Worm (Caenorhabditis elegans) whole organism, mixed stage, embryonic: ENCODE measurements around the gene osta-3.

ENCODE experiments used
- blmp-1 ChIP-seq: fragments of 150-350 bp; optimal IDR thresholded peaks from 2 replicates; lab custom pipeline; 2014; ENCODE audit warnings: missing biosample characterization, missing genetic modification characterization
- elt-3 ChIP-seq: fragments of 150-350 bp; optimal IDR thresholded peaks from 2 replicates; lab custom pipeline; 2014; ENCODE audit warnings: missing biosample characterization, missing genetic modification characterization
- lin-13 ChIP-seq: fragments of 150-350 bp; optimal IDR thresholded peaks from 2 replicates; lab custom pipeline; 2014; ENCODE audit warnings: missing biosample characterization, missing genetic modification characterization
- lsy-2 ChIP-seq: fragments of 150-350 bp; optimal IDR thresholded peaks from 2 replicates; lab custom pipeline; 2014; ENCODE audit warnings: missing biosample characterization, missing genetic modification characterization
- mab-5 ChIP-seq: fragments of 150-350 bp; optimal IDR thresholded peaks from 2 replicates; lab custom pipeline; 2014; ENCODE audit warnings: missing biosample characterization, missing genetic modification characterization
- nhr-12 ChIP-seq: fragments of 150-350 bp; optimal IDR thresholded peaks from 2 replicates; lab custom pipeline; 2014; ENCODE audit warnings: missing biosample characterization, missing genetic modification characterization
- nhr-237 ChIP-seq: fragments of 150-350 bp; optimal IDR thresholded peaks from 2 replicates; lab custom pipeline; 2014; ENCODE audit warnings: missing biosample characterization, missing genetic modification characterization
- nhr-76 ChIP-seq: sonication (generic microtip); optimal IDR thresholded peaks from 2 replicates; lab custom pipeline; 2017; ENCODE audit warnings: missing biosample characterization, missing genetic modification characterization
- sem-2 ChIP-seq: fragments of 200-800 bp; sonication (Bioruptor generic); optimal IDR thresholded peaks from 2 replicates; lab custom pipeline; 2018; ENCODE audit warnings: mild to moderate bottlenecking, missing genetic modification characterization, missing compliant biosample characterization
- snpc-4 ChIP-seq: fragments of 150-350 bp; optimal IDR thresholded peaks from 2 replicates; lab custom pipeline; 2014; ENCODE audit warnings: missing biosample characterization, missing genetic modification characterization
- tbx-8 ChIP-seq: fragments of 200-800 bp; sonication (Bioruptor generic); optimal IDR thresholded peaks from 2 replicates; lab custom pipeline; 2018; ENCODE audit warnings: mild to moderate bottlenecking, missing genetic modification characterization, moderate library complexity, missing compliant biosample characterization
- unc-120 ChIP-seq: sonication (generic microtip); optimal IDR thresholded peaks from 2 replicates; lab custom pipeline; 2017; ENCODE audit warnings: missing genetic modification characterization, missing compliant biosample characterization; ENCODE audit not compliant: poor library complexity, severe bottlenecking
- unc-62 ChIP-seq: fragments of 150-350 bp; optimal IDR thresholded peaks from 2 replicates; lab custom pipeline; 2014; ENCODE audit warnings: missing biosample characterization, missing genetic modification reagents, missing genetic modification characterization
- zip-8 ChIP-seq: fragments of 150-350 bp; optimal IDR thresholded peaks from 2 replicates; lab custom pipeline; 2014; ENCODE audit warnings: missing biosample characterization, missing genetic modification characterization

ce11 chrII:14844253-14844652, 31.9 kb downstream of the osta-3 start:
- TF ChIP-seq zip-8 (tag; lab: Kevin White, UChicago): no peak
- TF ChIP-seq unc-120 (tag; lab: Kevin White, UChicago): no peak
- TF ChIP-seq tbx-8 (GFP tag; lab: Kevin White, UChicago): no peak
- TF ChIP-seq lsy-2 (tag; lab: Kevin White, UChicago): no peak
- TF ChIP-seq nhr-76 (tag; lab: Kevin White, UChicago): no peak
- no peak for TF ChIP-seq nhr-12 (tag; lab: Kevin White, UChicago)
- no peak for TF ChIP-seq sem-2 (GFP tag; lab: Kevin White, UChicago)
- no peak for TF ChIP-seq blmp-1 (tag; lab: Kevin White, UChicago)
- no peak for TF ChIP-seq snpc-4 (tag; lab: Kevin White, UChicago)
- TF ChIP-seq mab-5 (tag; lab: Kevin White, UChicago): no peak
- no peak for TF ChIP-seq elt-3
- TF ChIP-seq lin-13: no peak
- TF ChIP-seq unc-62: no peak
- TF ChIP-seq nhr-237 (tag; lab: Kevin White, UChicago): no peak
